Worm (Caenorhabditis elegans) whole organism, L4/young adult: ENCODE data around the gene C07D10.1.

Experiments
- W03F9.2 ChIP-seq: fragments of 150-350 bp; optimal IDR thresholded peaks from 2 replicates; lab custom pipeline; 2014; ENCODE audit warnings: missing biosample characterization, missing genetic modification characterization
- dao-5 ChIP-seq: sonication (generic microtip); optimal IDR thresholded peaks from 2 replicates; lab custom pipeline; 2016; ENCODE audit warnings: missing genotype, missing genetic modification characterization, moderate library complexity, missing compliant biosample characterization
- him-1 ChIP-seq: sonication (generic microtip); optimal IDR thresholded peaks from 2 replicates; lab custom pipeline; 2016; ENCODE audit warnings: missing genotype, missing genetic modification reagents, missing genetic modification characterization, missing compliant biosample characterization

ce11 chrII:7398712-7399111 lies at the start of gene C07D10.1:
- TF ChIP-seq him-1 (tag; lab: Kevin White, UChicago) (no peak), W03F9.2 (tag; lab: Kevin White, UChicago) (no peak), dao-5 (tag; lab: Kevin White, UChicago) (no peak)
